Worm (Caenorhabditis elegans): ENCODE results near the gene T19C3.6.

Gene T19C3.6

DNA sequence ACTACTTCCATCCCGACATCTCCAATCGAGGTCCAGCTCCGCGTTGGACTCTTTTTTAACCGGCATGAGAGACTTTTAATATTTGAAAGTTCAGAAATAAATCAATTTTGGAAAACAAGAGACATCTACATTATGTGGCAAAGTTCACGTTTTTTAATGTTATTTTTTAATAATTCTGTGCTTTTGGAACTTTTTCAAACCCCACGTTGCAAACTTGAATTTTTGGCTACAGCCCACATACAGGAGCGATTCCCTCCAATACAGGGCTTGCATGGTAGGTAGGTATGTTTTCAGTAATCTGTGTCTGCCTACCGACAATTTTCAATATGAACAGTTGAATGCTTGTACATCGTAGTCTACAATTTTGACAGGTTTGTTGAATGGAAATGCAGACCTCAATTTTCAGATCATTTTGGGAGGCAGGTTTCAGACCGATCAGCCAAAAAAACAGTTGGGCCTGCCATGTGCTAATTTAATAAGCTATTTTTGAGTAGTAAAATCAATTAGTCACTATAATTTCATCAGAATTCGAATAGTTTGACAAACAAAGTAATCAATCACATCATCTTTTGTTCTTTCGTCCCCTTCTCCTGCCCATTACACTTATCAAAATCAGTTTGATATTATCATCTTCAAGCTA is 25.8 kb downstream of the T19C3.6 start, which contains the start of the genes Y55B1AR.4 and ttr-7:
Gene Y55B1AR.4, minus strand, starts transcription at position 101 of the 640 bp plus-strand sequence.
Gene ttr-7, plus strand, starts transcription at position 590 of the 640 bp plus-strand sequence.
- no peak for TF ChIP-seq gmeb-1 (tag; optimal IDR thresholded peaks at IDR 0.05)
- TF ChIP-seq blmp-1 (tag; optimal IDR thresholded peaks at IDR 0.05; ENCODE audit: insufficient read depth): no peak
- no peak for TF ChIP-seq nhr-6 (tag; optimal IDR thresholded peaks at IDR 0.05)
- no peak for TF ChIP-seq mab-5 (tag; optimal IDR thresholded peaks at IDR 0.05)

DNA sequence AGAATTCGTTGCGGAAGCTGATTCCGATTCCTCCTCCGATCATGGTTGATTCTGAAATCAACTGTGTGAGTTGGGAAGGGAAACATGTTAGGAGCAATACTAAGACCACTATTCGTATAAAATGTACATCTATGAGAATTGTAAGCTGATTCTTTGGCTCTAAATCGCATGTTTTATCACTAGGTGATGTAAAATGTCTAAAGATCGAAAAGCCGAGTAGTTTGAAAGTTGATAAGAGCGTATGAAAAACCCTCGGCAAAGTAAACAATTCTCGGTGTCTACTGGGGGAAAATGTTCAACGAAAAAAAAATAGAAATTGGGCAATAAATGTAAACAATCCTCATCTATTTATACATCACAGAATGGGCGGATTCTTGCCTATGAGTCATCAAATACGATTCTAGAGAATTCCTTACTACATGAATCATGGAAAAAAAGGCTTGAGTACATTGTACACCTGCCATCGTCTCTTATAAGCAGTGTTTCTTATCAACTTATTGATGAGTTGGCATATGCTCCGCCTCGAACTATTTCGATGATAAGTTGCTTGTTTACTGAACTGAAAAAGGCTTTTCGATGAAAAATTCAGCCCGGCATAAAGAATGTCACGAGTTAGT is 30.9 kb downstream of the T19C3.6 start, which contains the start of gene lec-6:
Gene lec-6, minus strand, starts transcription at position 51 of the 617 bp plus-strand sequence.
- TF ChIP-seq fos-1 (tag; optimal IDR thresholded peaks at IDR 0.05) (peak; percentile 98), crh-2 (tag; optimal IDR thresholded peaks at IDR 0.05) (peak; percentile 91), R02D3.7 (tag; optimal IDR thresholded peaks at IDR 0.05) (no peak), zag-1 (tag; optimal IDR thresholded peaks at IDR 0.05) (no peak), gmeb-1 (tag; optimal IDR thresholded peaks at IDR 0.05) (peak; percentile 48), nhr-129 (tag; optimal IDR thresholded peaks at IDR 0.05) (peak; percentile 50), lin-39 (tag; optimal IDR thresholded peaks at IDR 0.05) (no peak), lsy-2 (tag; optimal IDR thresholded peaks at IDR 0.05) (peak in 1 of 2 experiments; percentile 20), sma-9 (GFP tag; optimal IDR thresholded peaks at IDR 0.05) (peak; percentile 63), sma-9 (tag; optimal IDR thresholded peaks at IDR 0.05) (no peak), F13H6.1 (tag; optimal IDR thresholded peaks at IDR 0.05) (peak; percentile 52), unc-55 (GFP tag; optimal IDR thresholded peaks at IDR 0.05) (no peak), sma-3 (GFP tag; optimal IDR thresholded peaks at IDR 0.05) (peak; percentile 24), ztf-1 (GFP tag; conservative IDR thresholded peaks at IDR 0.05) (no peak)

DNA sequence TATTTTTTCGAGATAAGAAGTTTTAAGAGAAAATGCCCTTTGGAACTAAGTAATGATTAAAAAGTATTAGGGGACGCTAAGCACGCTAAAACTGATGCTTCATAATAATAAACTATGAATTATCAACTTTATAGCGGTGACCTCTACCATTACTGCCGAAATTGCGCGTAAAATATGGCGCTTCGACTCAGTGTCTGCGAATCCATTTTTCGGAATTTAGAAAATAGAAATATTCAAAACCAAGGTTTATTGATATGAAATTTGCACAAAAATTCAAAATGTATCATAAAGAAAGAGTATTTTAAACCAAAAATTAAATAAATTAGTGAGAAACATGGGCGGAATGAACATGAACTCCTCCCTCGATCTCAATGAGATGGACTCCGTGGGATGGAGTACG is 32.0 kb downstream of the T19C3.6 start:
- no peak for TF ChIP-seq unc-39 (tag; optimal IDR thresholded peaks at IDR 0.05)
- no peak for TF ChIP-seq R02D3.7 (tag; optimal IDR thresholded peaks at IDR 0.05)
- peak; percentile 9 for TF ChIP-seq gmeb-1 (tag; optimal IDR thresholded peaks at IDR 0.05)
- no peak for TF ChIP-seq lsy-2 (tag; optimal IDR thresholded peaks at IDR 0.05)
- TF ChIP-seq ZK546.5 (tag; optimal IDR thresholded peaks at IDR 0.05): no peak

DNA sequence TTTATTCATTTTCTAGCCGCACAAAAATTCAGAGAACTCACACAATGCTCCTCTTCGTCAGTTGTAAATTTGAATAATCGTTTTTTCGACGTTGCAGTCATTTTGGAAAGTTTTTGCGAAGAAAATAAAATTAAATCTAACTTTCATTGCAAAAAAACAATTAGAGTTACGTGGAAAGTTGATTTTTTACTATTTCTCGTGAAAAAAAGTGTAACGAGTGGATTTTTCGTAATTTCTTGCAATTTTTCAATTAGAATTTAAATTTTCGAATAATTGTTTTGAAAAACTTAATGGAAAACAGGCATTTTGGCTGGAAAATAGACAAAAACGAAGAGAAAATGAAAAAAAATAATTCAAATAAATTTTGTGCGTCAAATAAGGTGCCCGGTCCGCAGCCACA is 32.6 kb downstream of the T19C3.6 start, which contains the start of gene Y55B1AR.2:
Gene Y55B1AR.2, minus strand, starts transcription at position 101 of the 400 bp plus-strand sequence.
- no peak for TF ChIP-seq nhr-6 (tag; optimal IDR thresholded peaks at IDR 0.05)
- TF ChIP-seq sem-4 (tag; optimal IDR thresholded peaks at IDR 0.05): no peak
- no peak for TF ChIP-seq Y55F3AM.14 (GFP tag; optimal IDR thresholded peaks at IDR 0.05)
- no peak for TF ChIP-seq nhr-21 (tag; optimal IDR thresholded peaks at IDR 0.05)
- no peak for TF ChIP-seq F13H6.1 (tag; optimal IDR thresholded peaks at IDR 0.05)

DNA sequence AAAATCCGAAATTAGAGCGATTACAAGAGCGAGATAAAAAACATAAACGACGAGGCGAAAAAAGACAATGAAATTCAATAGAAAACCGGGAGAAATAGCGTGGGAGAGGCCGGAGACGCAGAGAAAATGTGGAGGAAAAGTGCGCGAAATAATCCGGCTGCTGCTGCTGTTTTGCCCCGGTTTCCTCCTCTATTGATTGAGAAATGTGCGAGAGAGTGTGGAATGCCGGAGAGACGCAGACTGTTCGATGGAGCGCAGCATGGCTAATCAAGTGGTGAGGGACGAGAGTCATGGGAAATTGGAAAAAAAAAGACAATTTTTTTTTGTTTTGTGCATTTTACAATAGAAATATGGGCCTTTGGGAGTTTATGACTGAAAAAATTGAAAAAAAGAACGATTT is 33.2 kb downstream of the T19C3.6 start:
- TF ChIP-seq C34F6.9 (tag; optimal IDR thresholded peaks at IDR 0.05): peak; percentile 82
- peak; percentile 5 to 66 for TF ChIP-seq lsy-2 (tag; optimal IDR thresholded peaks at IDR 0.05)
- no peak for TF ChIP-seq blmp-1 (tag; optimal IDR thresholded peaks at IDR 0.05; ENCODE audit: insufficient read depth)
- TF ChIP-seq nhr-21 (tag; optimal IDR thresholded peaks at IDR 0.05): no peak
- TF ChIP-seq F13H6.1 (tag; optimal IDR thresholded peaks at IDR 0.05): peak; percentile 61
- no peak for TF ChIP-seq gmeb-1 (tag; optimal IDR thresholded peaks at IDR 0.05)
- peak; percentile 64 for TF ChIP-seq nhr-129 (tag; optimal IDR thresholded peaks at IDR 0.05)
- peak; percentile 25 for TF ChIP-seq egl-27 (tag; optimal IDR thresholded peaks at IDR 0.05)
- peak; percentile 7 for TF ChIP-seq nhr-25 (tag; optimal IDR thresholded peaks at IDR 0.05)
- TF ChIP-seq mbf-1 (tag; optimal IDR thresholded peaks at IDR 0.05): no peak
- no peak for TF ChIP-seq ztf-1 (GFP tag; conservative IDR thresholded peaks at IDR 0.05)
- TF ChIP-seq lin-11 (tag; optimal IDR thresholded peaks at IDR 0.05): peak; percentile 17
- peak; percentile 38 to 55 for TF ChIP-seq mdl-1 (tag; optimal IDR thresholded peaks at IDR 0.05)
- no peak for TF ChIP-seq ZK546.5 (tag; optimal IDR thresholded peaks at IDR 0.05)
- no peak for TF ChIP-seq Y55F3AM.14 (GFP tag; optimal IDR thresholded peaks at IDR 0.05)
- TF ChIP-seq unc-55 (GFP tag; optimal IDR thresholded peaks at IDR 0.05): peak; percentile 75
- TF ChIP-seq nhr-10 (tag; optimal IDR thresholded peaks at IDR 0.05): no peak
- TF ChIP-seq sma-9 (GFP tag; optimal IDR thresholded peaks at IDR 0.05): peak; percentile 38
- no peak for TF ChIP-seq sma-9 (tag; optimal IDR thresholded peaks at IDR 0.05)
- peak; percentile 46 for TF ChIP-seq crh-2 (tag; optimal IDR thresholded peaks at IDR 0.05)
- TF ChIP-seq mab-5 (tag; optimal IDR thresholded peaks at IDR 0.05): peak; percentile 24
- TF ChIP-seq nhr-6 (tag; optimal IDR thresholded peaks at IDR 0.05): no peak
- peak; percentile 60 for TF ChIP-seq fos-1 (tag; optimal IDR thresholded peaks at IDR 0.05)
- TF ChIP-seq zag-1 (tag; optimal IDR thresholded peaks at IDR 0.05): peak; percentile 46
- TF ChIP-seq nhr-23 (tag; optimal IDR thresholded peaks at IDR 0.05): no peak
- TF ChIP-seq elt-1 (tag; optimal IDR thresholded peaks at IDR 0.05): no peak
- peak; percentile 54 for TF ChIP-seq sem-4 (tag; optimal IDR thresholded peaks at IDR 0.05)
- TF ChIP-seq lin-13 (GFP tag; optimal IDR thresholded peaks at IDR 0.05): no peak
- TF ChIP-seq ceh-82 (tag; optimal IDR thresholded peaks at IDR 0.05): no peak
- no peak for TF ChIP-seq nhr-237 (tag; optimal IDR thresholded peaks at IDR 0.05)
- no peak for TF ChIP-seq nhr-12 (tag; optimal IDR thresholded peaks at IDR 0.05)
- TF ChIP-seq alr-1 (tag; optimal IDR thresholded peaks at IDR 0.05): no peak

Measured in whole organism, L2 larva.